Fruit fly (Drosophila melanogaster): ENCODE measurements around the gene CG7304.
A peak's percentile ranks its signal among the peaks of the same experiment; 100 is the strongest.

Gene CG7304

DNA sequence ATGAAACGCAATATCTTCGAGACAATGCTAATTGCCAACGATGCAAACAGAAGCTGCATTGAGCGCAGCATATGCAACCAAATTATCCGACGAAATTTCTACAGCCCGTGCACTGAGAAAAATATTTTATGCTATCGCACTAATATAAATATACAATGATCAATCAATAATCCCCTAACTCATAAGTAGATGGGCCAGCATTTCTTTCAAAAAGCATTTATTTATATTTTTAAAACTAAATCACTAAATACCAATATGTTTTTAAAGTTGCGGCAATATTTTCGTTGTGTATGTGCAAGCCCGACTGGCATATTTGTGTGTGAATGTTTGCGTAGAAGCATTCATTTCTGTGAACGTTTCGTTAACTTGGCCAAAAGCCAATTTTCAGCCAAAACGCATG lies 33.3 kb upstream of the CG7304 start:
- TF ChIP-seq CG9705 (GFP tag; optimal IDR thresholded peaks at IDR 0.05) (no peak), dl (GFP tag; optimal IDR thresholded peaks at IDR 0.05; ENCODE audit: insufficient read depth in 1 of 2, partially characterized antibody in 2 of 2) (no peak), rgr (GFP tag; optimal IDR thresholded peaks at IDR 0.05) (no peak), sage (GFP tag; optimal IDR thresholded peaks at IDR 0.05) (no peak)

DNA sequence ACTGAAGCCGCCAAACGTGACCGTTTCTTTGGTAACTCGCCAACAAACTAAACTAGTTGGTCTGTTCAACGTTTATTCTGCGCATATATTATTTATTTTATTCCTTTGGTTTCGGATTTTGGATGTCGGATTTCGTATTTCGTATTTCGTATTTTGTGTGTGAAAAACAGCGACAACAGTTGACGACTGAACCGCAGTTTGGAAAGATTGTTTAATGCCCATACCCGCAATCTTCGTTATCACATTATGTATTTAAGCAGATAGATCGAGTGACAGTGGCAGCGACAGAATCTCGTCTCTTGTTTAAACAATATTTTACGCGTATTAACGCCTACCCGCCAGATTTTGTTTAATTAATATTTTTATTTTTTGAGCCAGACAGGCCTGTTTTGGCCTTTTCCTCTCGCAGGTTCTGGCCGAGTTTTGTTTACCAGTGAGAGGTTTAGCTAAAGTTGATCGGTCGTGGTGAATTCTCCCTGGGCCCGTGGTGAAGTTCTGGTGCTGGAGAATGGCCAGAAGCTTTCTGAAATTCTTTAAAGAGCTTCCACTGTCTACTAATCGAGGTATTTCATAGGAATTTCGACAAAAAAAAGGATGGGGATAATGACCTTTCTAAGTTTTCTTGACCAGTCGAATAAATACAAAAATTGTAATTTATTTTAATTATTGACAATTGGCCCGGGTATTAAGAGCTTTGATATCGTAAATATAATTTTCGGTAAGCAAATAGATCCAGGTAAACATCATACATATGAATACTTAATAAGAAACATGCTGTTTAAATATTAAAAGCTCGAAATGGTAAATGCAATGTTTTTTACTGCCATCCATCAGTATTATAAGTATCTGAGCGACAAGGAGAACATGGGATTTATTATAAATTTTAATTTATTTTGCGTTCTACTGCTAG lies 31.6 kb upstream of the CG7304 start, which contains the start of the genes comm3 and CG43083:
Gene comm3 (minus strand): TSS at position 51 of the 910 bp plus-strand sequence.
Gene CG43083 (plus strand): TSS at position 860 of the 910 bp plus-strand sequence.
- TF ChIP-seq fru (GFP tag; optimal IDR thresholded peaks at IDR 0.05) = peak; percentile 32
- no peak for TF ChIP-seq woc (GFP tag; optimal IDR thresholded peaks at IDR 0.05)
- no peak for TF ChIP-seq dl (GFP tag; optimal IDR thresholded peaks at IDR 0.05; ENCODE audit: insufficient read depth in 1 of 2, partially characterized antibody in 2 of 2)
- no peak for TF ChIP-seq HLH106 (tag; optimal IDR thresholded peaks at IDR 0.05)
- TF ChIP-seq Dfd (GFP tag; optimal IDR thresholded peaks at IDR 0.05) = no peak
- TF ChIP-seq Rel (GFP tag; optimal IDR thresholded peaks at IDR 0.05) = no peak
- TF ChIP-seq Rel (tag; optimal IDR thresholded peaks at IDR 0.05) = no peak
- peak; percentile 34 for TF ChIP-seq CrebA (GFP tag; optimal IDR thresholded peaks at IDR 0.05; ENCODE audit: borderline replicate concordance)
- no peak for TF ChIP-seq jim (GFP tag; optimal IDR thresholded peaks at IDR 0.05)
- no peak for TF ChIP-seq dsf (GFP tag; optimal IDR thresholded peaks at IDR 0.05; ENCODE audit: borderline replicate concordance)
- TF ChIP-seq Abd-B (GFP tag; optimal IDR thresholded peaks at IDR 0.05) = no peak
- peak; percentile 42 for TF ChIP-seq h (GFP tag; optimal IDR thresholded peaks at IDR 0.05)
- no peak for TF ChIP-seq Myc (optimal IDR thresholded peaks at IDR 0.05)
- no peak for TF ChIP-seq Hnf4 (GFP tag; optimal IDR thresholded peaks at IDR 0.05)
- peak; percentile 30 for TF ChIP-seq Hr83 (GFP tag; optimal IDR thresholded peaks at IDR 0.05; ENCODE audit: poor library complexity, severe bottlenecking)
- TF ChIP-seq CG9705 (GFP tag; optimal IDR thresholded peaks at IDR 0.05) = no peak
- no peak for TF ChIP-seq rgr (GFP tag; optimal IDR thresholded peaks at IDR 0.05)
- no peak for TF ChIP-seq N (GFP tag; optimal IDR thresholded peaks at IDR 0.05)
- no peak for TF ChIP-seq Dif (GFP tag; optimal IDR thresholded peaks at IDR 0.05; ENCODE audit: partially characterized antibody)
- TF ChIP-seq OdsH (GFP tag; optimal IDR thresholded peaks at IDR 0.05) = no peak
- no peak for TF ChIP-seq sv (GFP tag; optimal IDR thresholded peaks at IDR 0.05)

DNA sequence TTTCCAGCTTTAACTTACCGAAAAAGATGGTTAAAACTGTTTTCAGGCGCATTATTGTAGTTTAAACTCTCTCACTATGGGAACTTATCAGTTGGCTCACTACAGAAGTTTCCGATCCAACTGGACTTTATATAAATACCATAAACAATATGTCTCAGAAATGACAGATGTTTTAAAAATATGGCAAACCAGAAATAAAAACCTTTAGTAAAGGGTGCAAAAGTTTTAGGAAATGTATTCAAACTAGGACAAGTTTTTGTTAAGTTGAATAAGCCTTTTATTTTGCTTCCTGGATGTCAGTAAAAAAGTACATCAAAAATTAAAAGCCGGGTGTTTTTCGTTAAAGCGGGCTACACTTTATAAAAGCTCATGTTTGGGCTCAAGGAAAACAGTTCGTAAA lies 30.0 kb upstream of the CG7304 start, which contains the start of the genes Eig71Ea and Eig71Eb:
Gene Eig71Ea (minus strand): TSS at position 101 of the 400 bp plus-strand sequence.
Gene Eig71Eb (plus strand): TSS at position 376 of the 400 bp plus-strand sequence.
- TF ChIP-seq rgr (GFP tag; optimal IDR thresholded peaks at IDR 0.05) (no peak), dmrt93B (GFP tag; optimal IDR thresholded peaks at IDR 0.05) (no peak), HLH106 (tag; optimal IDR thresholded peaks at IDR 0.05) (no peak), GATAd (GFP tag; optimal IDR thresholded peaks at IDR 0.05) (no peak), dsf (GFP tag; optimal IDR thresholded peaks at IDR 0.05; ENCODE audit: borderline replicate concordance) (no peak), fru (GFP tag; optimal IDR thresholded peaks at IDR 0.05) (no peak), pan (optimal IDR thresholded peaks at IDR 0.05) (no peak), psq (GFP tag; optimal IDR thresholded peaks at IDR 0.05) (no peak), CrebA (GFP tag; optimal IDR thresholded peaks at IDR 0.05; ENCODE audit: borderline replicate concordance) (no peak), sage (GFP tag; optimal IDR thresholded peaks at IDR 0.05) (no peak), woc (GFP tag; optimal IDR thresholded peaks at IDR 0.05) (no peak), CG32264 (GFP tag; optimal IDR thresholded peaks at IDR 0.05) (no peak), dl (GFP tag; optimal IDR thresholded peaks at IDR 0.05; ENCODE audit: insufficient read depth in 1 of 2, partially characterized antibody in 2 of 2) (no peak), lola (GFP tag; optimal IDR thresholded peaks at IDR 0.05) (no peak)

DNA sequence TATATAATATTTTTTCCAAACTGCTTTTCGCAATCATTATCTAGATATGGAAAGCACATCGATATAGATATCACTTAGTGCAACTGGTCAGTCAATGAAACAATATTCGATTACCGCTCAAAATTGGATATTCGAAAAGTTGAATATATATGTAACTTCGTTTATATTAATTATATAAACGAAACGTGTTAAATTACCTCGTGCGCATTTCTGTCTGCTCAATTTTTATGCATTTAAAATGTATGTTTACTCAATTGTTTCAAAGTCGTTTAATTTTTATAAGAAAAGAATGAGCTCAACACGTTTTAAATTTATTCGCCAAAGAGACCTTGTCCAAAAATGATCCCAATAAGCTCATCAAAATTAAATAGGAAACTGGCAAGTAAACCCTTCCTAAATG lies 29.0 kb upstream of the CG7304 start, which contains the start of gene CG43084:
Gene CG43084 (plus strand): TSS at position 301 of the 400 bp plus-strand sequence.
- TF ChIP-seq rgr (GFP tag; optimal IDR thresholded peaks at IDR 0.05) (no peak), Sp1 (GFP tag; optimal IDR thresholded peaks at IDR 0.05) (no peak), Dif (GFP tag; optimal IDR thresholded peaks at IDR 0.05; ENCODE audit: partially characterized antibody) (no peak), lola (GFP tag; optimal IDR thresholded peaks at IDR 0.05) (no peak), Hr83 (GFP tag; optimal IDR thresholded peaks at IDR 0.05; ENCODE audit: poor library complexity, severe bottlenecking) (no peak), GATAd (GFP tag; optimal IDR thresholded peaks at IDR 0.05) (no peak), CG9705 (GFP tag; optimal IDR thresholded peaks at IDR 0.05) (no peak), dl (GFP tag; optimal IDR thresholded peaks at IDR 0.05; ENCODE audit: insufficient read depth in 1 of 2, partially characterized antibody in 2 of 2) (no peak), brk (GFP tag; optimal IDR thresholded peaks at IDR 0.05) (no peak), Rel (GFP tag; optimal IDR thresholded peaks at IDR 0.05) (no peak), Rel (tag; optimal IDR thresholded peaks at IDR 0.05) (no peak), Myc (optimal IDR thresholded peaks at IDR 0.05) (no peak), CG32264 (GFP tag; optimal IDR thresholded peaks at IDR 0.05) (no peak), Dfd (GFP tag; optimal IDR thresholded peaks at IDR 0.05) (no peak), sv (GFP tag; optimal IDR thresholded peaks at IDR 0.05) (no peak)

Measured in whole organism, wandering third instar larva.